Fruit fly (Drosophila melanogaster): Measurements from ENCODE around the gene twin.

dm6 chr3R:24205935-24206334, 15.8 kb downstream of the twin start:
- TF ChIP-seq Dbx (GFP tag; IDR thresholded peaks at IDR 0.05) (no peak), CG12744 (GFP tag; optimal IDR thresholded peaks at IDR 0.05) (no peak), CG12299 (tag; optimal IDR thresholded peaks at IDR 0.05) (no peak), CG8359 (GFP tag; optimal IDR thresholded peaks at IDR 0.05; ENCODE audit: borderline replicate concordance) (no peak), CG2875 (GFP tag; optimal IDR thresholded peaks at IDR 0.05) (no peak), CG8765 (GFP tag; IDR thresholded peaks at IDR 0.05) (no peak)
